Fruit fly (Drosophila melanogaster): ENCODE data around the gene CG7083.

CG7083 gene

DNA sequence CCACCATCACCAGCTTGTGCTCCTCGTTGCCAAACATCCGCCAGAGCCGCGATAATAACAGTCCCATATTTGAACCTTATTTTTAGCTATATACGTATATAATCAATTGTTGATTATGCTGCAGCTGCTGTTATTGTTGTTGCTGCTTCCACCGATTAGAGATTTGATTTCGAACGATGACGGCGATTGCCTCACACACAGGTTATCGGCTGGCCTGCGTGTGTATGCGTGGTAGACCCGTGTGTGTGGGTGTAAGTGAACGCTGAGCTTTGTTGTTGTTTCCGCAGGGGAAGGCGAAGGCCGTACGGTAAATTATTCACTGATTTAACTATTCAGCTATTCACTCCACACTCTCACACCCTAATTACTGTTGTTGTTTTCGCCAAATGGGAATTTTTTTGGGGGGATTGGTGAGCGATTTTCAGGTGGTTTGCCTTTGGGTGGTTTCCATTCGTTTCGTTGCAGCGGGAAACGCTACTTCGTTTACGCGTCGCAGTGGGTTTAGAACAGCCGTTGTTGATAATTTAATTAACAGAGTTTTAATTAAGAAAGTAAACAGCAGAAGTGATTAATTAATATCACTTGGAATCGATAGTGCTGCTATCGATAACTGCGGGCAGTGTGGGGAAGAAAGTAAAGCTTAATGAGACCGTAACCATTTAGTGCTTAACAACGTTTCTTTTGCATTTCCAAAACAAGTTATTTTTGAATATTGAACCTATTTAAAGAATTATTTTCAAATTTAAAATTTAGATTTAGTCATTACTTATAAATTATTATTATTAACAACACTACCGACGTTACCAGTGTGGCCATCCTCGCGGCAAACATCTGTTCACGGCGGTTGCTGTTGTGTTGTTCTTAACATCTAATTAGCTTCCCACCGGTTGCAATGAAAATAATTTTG is 41.1 kb upstream of the CG7083 start, which contains the start of the genes Arl5 and CG13671 (continued):
- TF ChIP-seq CG7839 (tag; optimal IDR thresholded peaks at IDR 0.05), result peak; percentile 60
- peak; percentile 68 for TF ChIP-seq pho (GFP tag; optimal IDR thresholded peaks at IDR 0.05)
- TF ChIP-seq CG4424 (GFP tag; optimal IDR thresholded peaks at IDR 0.05), result peak; percentile 83
- peak; percentile 71 for TF ChIP-seq E2f1 (GFP tag; IDR thresholded peaks at IDR 0.05)
- no peak for TF ChIP-seq hkb (optimal IDR thresholded peaks at IDR 0.05)
- peak; percentile 73 for TF ChIP-seq hkb (GFP tag; IDR thresholded peaks at IDR 0.05)
- no peak for TF ChIP-seq run (tag; optimal IDR thresholded peaks at IDR 0.05)
- TF ChIP-seq CG10209 (GFP tag; optimal IDR thresholded peaks at IDR 0.05), result peak; percentile 76
- TF ChIP-seq odd (GFP tag; optimal IDR thresholded peaks at IDR 0.05), result no peak
- TF ChIP-seq luna (GFP tag; optimal IDR thresholded peaks at IDR 0.05), result peak; percentile 58
- no peak for TF ChIP-seq ac (GFP tag; optimal IDR thresholded peaks at IDR 0.05)
- peak; percentile 68 for TF ChIP-seq Hr51 (GFP tag; optimal IDR thresholded peaks at IDR 0.05)
- TF ChIP-seq Oli (tag; optimal IDR thresholded peaks at IDR 0.05), result peak; percentile 46
- TF ChIP-seq pb (GFP tag; optimal IDR thresholded peaks at IDR 0.05), result peak; percentile 27
- TF ChIP-seq CG6683 (GFP tag; optimal IDR thresholded peaks at IDR 0.05), result peak; percentile 43
- no peak for TF ChIP-seq gsb (GFP tag; IDR thresholded peaks at IDR 0.05)
- peak; percentile 6 for TF ChIP-seq ab (GFP tag; optimal IDR thresholded peaks at IDR 0.05)
- TF ChIP-seq BEAF-32 (GFP tag; optimal IDR thresholded peaks at IDR 0.05), result peak; percentile 85
- peak; percentile 62; the same call in 2 of the 3 replicates for TF ChIP-seq CG14860 (GFP tag; IDR thresholded peaks at IDR 0.05; ENCODE audit: partially characterized antibody)
- TF ChIP-seq nerfin-1 (tag; optimal IDR thresholded peaks at IDR 0.05), result no peak
- peak; percentile 80 for TF ChIP-seq zfh2 (GFP tag; optimal IDR thresholded peaks at IDR 0.05)
- peak; percentile 68; the same call in 1 of the 3 replicates for TF ChIP-seq CG2889 (GFP tag; IDR thresholded peaks at IDR 0.05)
- TF ChIP-seq fd102C (GFP tag; optimal IDR thresholded peaks at IDR 0.05), result peak; percentile 19
- no peak for TF ChIP-seq CG16779 (GFP tag; IDR thresholded peaks at IDR 0.05)
- peak; percentile 91 for TF ChIP-seq stwl (tag; optimal IDR thresholded peaks at IDR 0.05)
- no peak for TF ChIP-seq pros (GFP tag; optimal IDR thresholded peaks at IDR 0.05)
- TF ChIP-seq Elba2 (GFP tag; optimal IDR thresholded peaks at IDR 0.05), result peak; percentile 54
- TF ChIP-seq Ets97D (GFP tag; optimal IDR thresholded peaks at IDR 0.05), result peak; percentile 77
- peak; percentile 27 for TF ChIP-seq mirr (GFP tag; optimal IDR thresholded peaks at IDR 0.05)
- TF ChIP-seq Xbp1 (GFP tag; optimal IDR thresholded peaks at IDR 0.05), result peak; percentile 89
- no peak for TF ChIP-seq p53 (GFP tag; optimal IDR thresholded peaks at IDR 0.05)
- peak; percentile 40 for TF ChIP-seq CG1024 (GFP tag; IDR thresholded peaks at IDR 0.05)
- peak; percentile 81 for TF ChIP-seq CG4820 (GFP tag; optimal IDR thresholded peaks at IDR 0.05)
- TF ChIP-seq gem (tag; optimal IDR thresholded peaks at IDR 0.05), result peak; percentile 88
- no peak for TF ChIP-seq lov (optimal IDR thresholded peaks at IDR 0.05)
- TF ChIP-seq lov (GFP tag; IDR thresholded peaks at IDR 0.05), result no peak
- TF ChIP-seq sisA (GFP tag; IDR thresholded peaks at IDR 0.05), result peak; percentile 85
- no peak for TF ChIP-seq CG11560 (tag; IDR thresholded peaks at IDR 0.05)
- no peak for TF ChIP-seq en (GFP tag; optimal IDR thresholded peaks at IDR 0.05)
- TF ChIP-seq CG18262 (tag; optimal IDR thresholded peaks at IDR 0.05), result peak; percentile 76
- TF ChIP-seq zen (tag; optimal IDR thresholded peaks at IDR 0.05), result peak; percentile 90
- TF ChIP-seq CG11093 (GFP tag; IDR thresholded peaks at IDR 0.05), result peak; percentile 63
- peak; percentile 86 for TF ChIP-seq CG8290 (GFP tag; optimal IDR thresholded peaks at IDR 0.05)
- peak in 1 of 2 experiments; percentile 28 for TF ChIP-seq CG8290 (tag; optimal IDR thresholded peaks at IDR 0.05)
- TF ChIP-seq NFAT (GFP tag; IDR thresholded peaks at IDR 0.05), result peak; percentile 54; the same call in 1 of the 2 replicates
- peak; percentile 68 for TF ChIP-seq CG2202 (tag; optimal IDR thresholded peaks at IDR 0.05)
- TF ChIP-seq jigr1 (GFP tag; IDR thresholded peaks at IDR 0.05), result no peak
- peak; percentile 35 for TF ChIP-seq her (GFP tag; optimal IDR thresholded peaks at IDR 0.05)
- no peak for TF ChIP-seq pita (GFP tag; optimal IDR thresholded peaks at IDR 0.05)

All from whole organism, embryonic.